Fruit fly (Drosophila melanogaster): ENCODE results near the gene CG9636.

DNA sequence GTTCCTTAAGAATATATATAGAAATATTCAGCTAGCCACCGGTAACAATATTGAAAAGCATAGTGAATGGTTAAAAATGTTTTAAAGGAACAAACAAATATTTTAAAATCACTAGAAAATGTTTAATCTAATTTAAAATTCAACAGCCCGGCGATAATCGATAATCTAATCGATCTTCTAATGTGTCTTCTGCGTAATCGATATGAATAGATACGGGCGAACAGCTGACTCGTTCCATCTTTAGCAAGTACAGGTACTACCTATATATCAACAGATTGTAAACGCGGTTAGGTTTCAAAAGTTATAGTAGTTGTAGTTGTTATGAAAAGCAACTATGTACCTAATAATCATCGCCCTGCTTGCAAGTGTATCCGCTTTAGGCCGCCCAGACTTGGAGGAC is 25.9 kb downstream of the CG9636 start, which contains the start of gene CG7800:
- TF ChIP-seq CG5204 (GFP tag; optimal IDR thresholded peaks at IDR 0.05) = no peak
- TF ChIP-seq pad (GFP tag; optimal IDR thresholded peaks at IDR 0.05) = no peak
- TF ChIP-seq CG12768 (GFP tag; optimal IDR thresholded peaks at IDR 0.05) = no peak
- no peak for TF ChIP-seq Mnt (GFP tag; optimal IDR thresholded peaks at IDR 0.05)
- no peak for TF ChIP-seq CG7101 (tag; optimal IDR thresholded peaks at IDR 0.05)
- no peak for TF ChIP-seq Clk (GFP tag; optimal IDR thresholded peaks at IDR 0.05)
- TF ChIP-seq CG14711 (tag; optimal IDR thresholded peaks at IDR 0.05) = no peak
- no peak for TF ChIP-seq cic (GFP tag; optimal IDR thresholded peaks at IDR 0.05)

Measured in whole organism, adult.